Worm (Caenorhabditis elegans) whole organism, late embryonic: ENCODE measurements around the gene T24D8.6.

Experiments
- C38D4.7 ChIP-seq: fragments of 200-800 bp; sonication (Bioruptor generic); optimal IDR thresholded peaks from 2 replicates; lab custom pipeline; 2018; ENCODE audit warnings: mild to moderate bottlenecking, missing genetic modification characterization, moderate library complexity, missing compliant biosample characterization
- K09A11.1 ChIP-seq: sonication (generic microtip); optimal IDR thresholded peaks from 2 replicates; lab custom pipeline; 2017; ENCODE audit warnings: antibody characterized with exemption, mild to moderate bottlenecking, missing genetic modification characterization, missing compliant biosample characterization; ENCODE audit not compliant: insufficient read depth
- Y22D7AL.16 ChIP-seq: sonication (generic microtip); optimal IDR thresholded peaks from 2 replicates; lab custom pipeline; 2016; ENCODE audit warnings: missing genetic modification characterization, missing compliant biosample characterization
- ama-1 ChIP-seq: fragments of 150-350 bp; optimal IDR thresholded peaks from 2 replicates; lab custom pipeline; 2014
- ceh-14 ChIP-seq: sonication (generic microtip); optimal IDR thresholded peaks from 2 replicates; lab custom pipeline; 2016; ENCODE audit warnings: missing genotype, missing genetic modification characterization, missing compliant biosample characterization
- ceh-18 ChIP-seq: sonication (generic microtip); optimal IDR thresholded peaks from 2 replicates; lab custom pipeline; 2016; ENCODE audit warnings: missing genetic modification characterization, missing compliant biosample characterization
- ceh-19 ChIP-seq: fragments of 200-800 bp; sonication (Bioruptor generic); optimal IDR thresholded peaks from 2 replicates; lab custom pipeline; 2018; ENCODE audit warnings: mild to moderate bottlenecking, missing genetic modification characterization, missing compliant biosample characterization
- ceh-2 ChIP-seq: sonication (generic microtip); optimal IDR thresholded peaks from 2 replicates; lab custom pipeline; 2016; ENCODE audit warnings: missing genotype, missing genetic modification characterization, missing compliant biosample characterization
- ceh-22 ChIP-seq: sonication (generic microtip); optimal IDR thresholded peaks from 2 replicates; lab custom pipeline; 2017; ENCODE audit warnings: missing biosample characterization, missing genetic modification characterization
- ceh-30 ChIP-seq: fragments of 150-350 bp; optimal IDR thresholded peaks from 2 replicates; lab custom pipeline; 2014; ENCODE audit warnings: missing biosample characterization, missing genetic modification characterization
- ceh-48 ChIP-seq: sonication (generic microtip); optimal IDR thresholded peaks from 2 replicates; lab custom pipeline; 2016; ENCODE audit warnings: missing genetic modification characterization, inconsistent platforms, missing compliant biosample characterization
- che-1 ChIP-seq: sonication (generic microtip); optimal IDR thresholded peaks from 2 replicates; lab custom pipeline; 2016; ENCODE audit warnings: mild to moderate bottlenecking, missing genetic modification characterization, missing compliant biosample characterization
- dmd-4 ChIP-seq: sonication (generic microtip); optimal IDR thresholded peaks from 2 replicates; lab custom pipeline; 2016; ENCODE audit warnings: borderline replicate concordance, missing genetic modification characterization, missing compliant biosample characterization
- dve-1 ChIP-seq: sonication (generic microtip); optimal IDR thresholded peaks from 2 replicates; lab custom pipeline; 2017; ENCODE audit warnings: antibody characterized with exemption, mild to moderate bottlenecking, missing genetic modification characterization, missing compliant biosample characterization
- elt-4 ChIP-seq: sonication (generic microtip); optimal IDR thresholded peaks from 2 replicates; lab custom pipeline; 2016; ENCODE audit warnings: missing genetic modification characterization, missing compliant biosample characterization
- eyg-1 ChIP-seq: sonication (generic microtip); optimal IDR thresholded peaks from 2 replicates; lab custom pipeline; 2016; ENCODE audit warnings: missing genotype, missing genetic modification characterization, missing compliant biosample characterization
- fkh-6 ChIP-seq: sonication (generic microtip); optimal IDR thresholded peaks from 2 replicates; lab custom pipeline; 2016; ENCODE audit warnings: missing genetic modification characterization, missing compliant biosample characterization
- hlh-15 ChIP-seq: sonication (generic microtip); optimal IDR thresholded peaks from 2 replicates; lab custom pipeline; 2016; ENCODE audit warnings: missing genetic modification characterization, missing compliant biosample characterization
- hlh-8 ChIP-seq: sonication (generic microtip); optimal IDR thresholded peaks from 2 replicates; lab custom pipeline; 2016; ENCODE audit warnings: missing genotype, missing genetic modification characterization, missing compliant biosample characterization
- lim-6 ChIP-seq: sonication (generic microtip); optimal IDR thresholded peaks from 2 replicates; lab custom pipeline; 2016; ENCODE audit warnings: missing genetic modification characterization, missing compliant biosample characterization
- lin-11 ChIP-seq: fragments of 200-800 bp; sonication (Bioruptor generic); optimal IDR thresholded peaks from 2 replicates; lab custom pipeline; 2018; ENCODE audit warnings: mild to moderate bottlenecking, missing genetic modification characterization, missing compliant biosample characterization
- madf-2 ChIP-seq: sonication (generic microtip); optimal IDR thresholded peaks from 2 replicates; lab custom pipeline; 2017; ENCODE audit warnings: missing genetic modification characterization, missing compliant biosample characterization
- mec-3 ChIP-seq: sonication (generic microtip); optimal IDR thresholded peaks from 2 replicates; lab custom pipeline; 2016; ENCODE audit warnings: borderline replicate concordance, missing genetic modification characterization, missing compliant biosample characterization
- nhr-11 ChIP-seq: fragments of 150-350 bp; optimal IDR thresholded peaks from 2 replicates; lab custom pipeline; 2014; ENCODE audit warnings: missing biosample characterization, missing genetic modification characterization
- nhr-232 ChIP-seq: sonication (generic microtip); optimal IDR thresholded peaks from 2 replicates; lab custom pipeline; 2016; ENCODE audit warnings: missing genetic modification characterization, missing compliant biosample characterization
- npax-4 ChIP-seq: sonication (generic microtip); optimal IDR thresholded peaks from 2 replicates; lab custom pipeline; 2016; ENCODE audit warnings: missing genetic modification characterization, missing compliant biosample characterization
- odd-2 ChIP-seq: sonication (generic microtip); optimal IDR thresholded peaks from 2 replicates; lab custom pipeline; 2017; ENCODE audit warnings: antibody characterized with exemption, mild to moderate bottlenecking, missing genetic modification characterization, missing compliant biosample characterization
- pax-1 ChIP-seq: fragments of 150-350 bp; optimal IDR thresholded peaks from 2 replicates; lab custom pipeline; 2014; ENCODE audit warnings: missing biosample characterization, missing genetic modification characterization
- pha-4 ChIP-seq: fragments of 150-350 bp; optimal IDR thresholded peaks from 2 replicates; lab custom pipeline; 2018; ENCODE audit warnings: missing biosample characterization, missing genetic modification reagents, missing genetic modification characterization
- ref-2 ChIP-seq: sonication (generic microtip); optimal IDR thresholded peaks from 2 replicates; lab custom pipeline; 2016; ENCODE audit warnings: missing genetic modification characterization, missing compliant biosample characterization
- tbx-7 ChIP-seq: sonication (generic microtip); optimal IDR thresholded peaks from 2 replicates; lab custom pipeline; 2016; ENCODE audit warnings: missing genotype, missing genetic modification characterization, missing compliant biosample characterization
- unc-3 ChIP-seq, 2 experiments: fragments of 200-800 bp in 1 of 2; sonication (Bioruptor generic) in 1 of 2; sonication (generic microtip) in 1 of 2; conservative IDR thresholded peaks in 1 of 2; optimal IDR thresholded peaks in 1 of 2; 2 replicates each; pipeline versions ENCODE4 v1.3.6 to Lab custom; 2016 to 2022; ENCODE audit warnings: missing compliant biosample characterization in 2 of 2, missing genetic modification characterization in 2 of 2, missing genetic modification reagents in 1 of 2
- unc-55 ChIP-seq: sonication (generic microtip); optimal IDR thresholded peaks from 2 replicates; lab custom pipeline; 2017; ENCODE audit warnings: missing biosample characterization, missing genetic modification reagents, missing genetic modification characterization
- unc-86 ChIP-seq: sonication (generic microtip); optimal IDR thresholded peaks from 2 replicates; lab custom pipeline; 2016; ENCODE audit warnings: missing genetic modification characterization, missing compliant biosample characterization
- zip-5 ChIP-seq: sonication (generic microtip); optimal IDR thresholded peaks from 2 replicates; lab custom pipeline; 2016; ENCODE audit warnings: missing genetic modification characterization, missing compliant biosample characterization
- ztf-16 ChIP-seq: sonication (generic microtip); optimal IDR thresholded peaks from 2 replicates; lab custom pipeline; 2017; ENCODE audit warnings: missing genetic modification characterization, missing compliant biosample characterization

Gene T24D8.6

ce11 chrX:2341989-2342388 lies 23.8 kb downstream of the T24D8.6 start, which contains the start of gene nlp-22:
Gene nlp-22, minus strand, starts transcription at chrX:2342089.
- no peak for TF ChIP-seq zip-5 (tag; lab: Kevin White, UChicago)
- TF ChIP-seq eyg-1 (tag; lab: Kevin White, UChicago), result no peak
- no peak for TF ChIP-seq ceh-19 (GFP tag; lab: Kevin White, UChicago)
- TF ChIP-seq ceh-14, result no peak
- TF ChIP-seq elt-4, result no peak
- TF ChIP-seq odd-2 (tag; lab: Kevin White, UChicago), result no peak
- TF ChIP-seq hlh-15 (tag; lab: Kevin White, UChicago), result no peak
- no peak for TF ChIP-seq ref-2 (tag; lab: Kevin White, UChicago)
- TF ChIP-seq unc-3 (GFP tag; conservative IDR thresholded peaks at IDR 0.05; lab: Robert Waterston, UW), result no peak
- TF ChIP-seq unc-3 (tag; optimal IDR thresholded peaks at IDR 0.05; lab: Kevin White, UChicago), result no peak
- TF ChIP-seq K09A11.1 (tag; lab: Kevin White, UChicago), result no peak
- no peak for TF ChIP-seq hlh-8 (tag; lab: Kevin White, UChicago)
- TF ChIP-seq ceh-48, result no peak
- TF ChIP-seq, all 69 proteins: peak for 0

- TF ChIP-seq mec-3 (tag; lab: Kevin White, UChicago), result no peak
- TF ChIP-seq ztf-16, result no peak
- no peak for TF ChIP-seq unc-86 (tag; lab: Kevin White, UChicago)
- no peak for TF ChIP-seq ama-1 (lab: Kevin White, UChicago)
These were observed 27.6 kb downstream of the T24D8.6 start, which contains the start of gene nlp-45 for ce11 chrX:2338210-2338609. Gene nlp-45, minus strand, starts transcription at chrX:2338310.

ce11 chrX:2335384-2335783 lies 30.4 kb downstream of the T24D8.6 start, which contains the start of gene T01B6.1:
Gene T01B6.1, plus strand, starts transcription at chrX:2335684.
- TF ChIP-seq dmd-4 (tag; lab: Kevin White, UChicago) (no peak), unc-86 (tag; lab: Kevin White, UChicago) (no peak), ceh-18 (tag; lab: Kevin White, UChicago) (no peak), npax-4 (tag; lab: Kevin White, UChicago) (no peak), Y22D7AL.16 (tag; lab: Kevin White, UChicago) (no peak), nhr-232 (no peak), K09A11.1 (tag; lab: Kevin White, UChicago) (no peak), dve-1 (no peak), ztf-16 (no peak), pha-4 (no peak), fkh-6 (tag; lab: Kevin White, UChicago) (no peak), ceh-2 (tag; lab: Kevin White, UChicago) (no peak), che-1 (tag; lab: Kevin White, UChicago) (no peak), unc-55 (no peak), ceh-22 (tag; lab: Kevin White, UChicago) (no peak), lim-6 (tag; lab: Kevin White, UChicago) (no peak), tbx-7 (no peak), pax-1 (no peak), odd-2 (tag; lab: Kevin White, UChicago) (no peak), lin-11 (no peak)

- TF ChIP-seq ceh-30 (tag; lab: Kevin White, UChicago), result no peak
- no peak for TF ChIP-seq C38D4.7 (GFP tag; lab: Kevin White, UChicago)
- no peak for TF ChIP-seq nhr-11 (tag; lab: Kevin White, UChicago)
- no peak for TF ChIP-seq madf-2
- TF ChIP-seq ref-2 (tag; lab: Kevin White, UChicago), result peak; percentile 42
- no peak for TF ChIP-seq hlh-8 (tag; lab: Kevin White, UChicago)
- no peak for TF ChIP-seq eyg-1 (tag; lab: Kevin White, UChicago)
- TF ChIP-seq pax-1, result no peak
These were observed 35.3 kb downstream of the T24D8.6 start for ce11 chrX:2330494-2330893.
